Fruit fly (Drosophila melanogaster): Measurements from ENCODE around the gene CG14456.
A peak's percentile ranks its signal among the peaks of the same experiment; 100 is the strongest.

CG14456 gene

dm6 chr3L:22717137-22717767 lies 30.2 kb downstream of the CG14456 start, which contains the start of the genes ArfGAP3 and CG32452 (continued):
- TF ChIP-seq crp (GFP tag; optimal IDR thresholded peaks at IDR 0.05) (peak in 1 of 2 experiments; percentile 44), CG11696 (GFP tag; IDR thresholded peaks at IDR 0.05) (no peak; the same call in 1 of the 2 replicates), CG7271 (tag; optimal IDR thresholded peaks at IDR 0.05) (no peak), CG1603 (tag; optimal IDR thresholded peaks at IDR 0.05) (peak; percentile 51), fd102C (GFP tag; optimal IDR thresholded peaks at IDR 0.05) (no peak), CG15696 (tag; optimal IDR thresholded peaks at IDR 0.05) (peak; percentile 73), CG17385 (GFP tag; optimal IDR thresholded peaks at IDR 0.05) (peak; percentile 66), sna (GFP tag; IDR thresholded peaks at IDR 0.05; ENCODE audit: partially characterized antibody) (0 out of 2 replicates have a peak, but pooled peaks have one; percentile 46), esg (GFP tag; conservative IDR thresholded peaks at IDR 0.05) (peak; percentile 51; the same call in 1 of the 2 replicates), stc (GFP tag; IDR thresholded peaks at IDR 0.05) (peak; percentile 38; the same call in 1 of the 2 replicates), prd (optimal IDR thresholded peaks at IDR 0.05) (no peak), prd (GFP tag; IDR thresholded peaks at IDR 0.05) (peak; percentile 84), tll (GFP tag; optimal IDR thresholded peaks at IDR 0.05) (no peak), CG6854 (GFP tag; optimal IDR thresholded peaks at IDR 0.05) (no peak), CG12104 (GFP tag; optimal IDR thresholded peaks at IDR 0.05) (peak; percentile 73), nau (GFP tag; optimal IDR thresholded peaks at IDR 0.05) (peak; percentile 4), Sry-β (GFP tag; optimal IDR thresholded peaks at IDR 0.05) (peak; percentile 94), Fer2 (tag; optimal IDR thresholded peaks at IDR 0.05) (peak; percentile 47), CG6654 (GFP tag; optimal IDR thresholded peaks at IDR 0.05) (no peak), dmrt99B (tag; optimal IDR thresholded peaks at IDR 0.05) (peak; percentile 69), disco-r (GFP tag; optimal IDR thresholded peaks at IDR 0.05) (no peak), PHDP (tag; optimal IDR thresholded peaks at IDR 0.05) (peak; percentile 66), BEAF-32 (GFP tag; optimal IDR thresholded peaks at IDR 0.05) (peak; percentile 75), sim (GFP tag; IDR thresholded peaks at IDR 0.05) (no peak), CG3281 (GFP tag; optimal IDR thresholded peaks at IDR 0.05) (peak; percentile 50), CG17568 (GFP tag; optimal IDR thresholded peaks at IDR 0.05) (no peak), zfh1 (GFP tag; IDR thresholded peaks at IDR 0.05) (peak; percentile 77; the same call in 2 of the 3 replicates), Myb (GFP tag; optimal IDR thresholded peaks at IDR 0.05) (peak; percentile 66), CG10147 (GFP tag; optimal IDR thresholded peaks at IDR 0.05) (peak; percentile 74), ind (GFP tag; optimal IDR thresholded peaks at IDR 0.05) (peak; percentile 78), usp (GFP tag; optimal IDR thresholded peaks at IDR 0.05) (no peak), CG17359 (tag; optimal IDR thresholded peaks at IDR 0.05) (peak; percentile 60), CG30403 (GFP tag; optimal IDR thresholded peaks at IDR 0.05) (peak; percentile 86), CG15479 (GFP tag; optimal IDR thresholded peaks at IDR 0.05) (no peak), Hsf (GFP tag; optimal IDR thresholded peaks at IDR 0.05) (peak; percentile 84), slbo (GFP tag; IDR thresholded peaks at IDR 0.05) (peak; percentile 77), CTCF (GFP tag; optimal IDR thresholded peaks at IDR 0.05) (no peak), CG9876 (GFP tag; optimal IDR thresholded peaks at IDR 0.05) (peak; percentile 7), Camta (GFP tag; optimal IDR thresholded peaks at IDR 0.05) (peak; percentile 69), CG8359 (GFP tag; optimal IDR thresholded peaks at IDR 0.05; ENCODE audit: borderline replicate concordance) (no peak), CG4360 (GFP tag; IDR thresholded peaks at IDR 0.05) (no peak), Opbp (GFP tag; IDR thresholded peaks at IDR 0.05; ENCODE audit: partially characterized antibody) (peak; percentile 67; the same call in 2 of the 3 replicates), CG18262 (tag; optimal IDR thresholded peaks at IDR 0.05) (peak; percentile 77), Nf-YA (GFP tag; IDR thresholded peaks at IDR 0.05) (no peak), CG7928 (GFP tag; optimal IDR thresholded peaks at IDR 0.05) (no peak), sd (tag; optimal IDR thresholded peaks at IDR 0.05) (no peak), Hey (tag; optimal IDR thresholded peaks at IDR 0.05) (no peak), Doc2 (GFP tag; IDR thresholded peaks at IDR 0.05) (no peak), Atf6 (GFP tag; IDR thresholded peaks at IDR 0.05) (peak; percentile 67)
